Worm (Caenorhabditis elegans) whole organism, young adult: Measurements from ENCODE around the gene C18D11.3.
"Not testable (repeated sequence)": the region's sequence is repeated elsewhere in the genome, so short reads cannot be mapped to it uniquely, and the experiment has no call there.

ENCODE experiments used
- B0019.2 ChIP-seq: fragments of 200-800 bp; sonication (Bioruptor generic); conservative IDR thresholded peaks from 2 replicates; pipeline ENCODE4 v1.3.6; 2022; ENCODE audit warnings: missing genetic modification reagents, missing genetic modification characterization, missing compliant biosample characterization
- C06A6.2 ChIP-seq: fragments of 200-800 bp; sonication (Bioruptor generic); conservative IDR thresholded peaks from 2 replicates; pipeline ENCODE4 v1.3.6; 2022; ENCODE audit warnings: missing genetic modification characterization, missing compliant biosample characterization
- C17E4.6 ChIP-seq: fragments of 200-800 bp; sonication (Bioruptor generic); IDR thresholded peaks from 2 replicates; pipeline ENCODE4 v1.3.6; 2022; ENCODE audit warnings: missing genetic modification reagents, missing genetic modification characterization, missing compliant biosample characterization
- F10E7.11 ChIP-seq: sonication (generic microtip); optimal IDR thresholded peaks from 2 replicates; lab custom pipeline; 2017; ENCODE audit warnings: mild to moderate bottlenecking, missing genetic modification characterization, moderate library complexity, missing compliant biosample characterization
- F23B12.7 ChIP-seq: sonication (generic microtip); optimal IDR thresholded peaks from 2 replicates; lab custom pipeline; 2017; ENCODE audit warnings: missing genetic modification characterization, mild to moderate bottlenecking, missing compliant biosample characterization, antibody characterized with exemption, moderate library complexity; ENCODE audit not compliant: insufficient read depth
- F37B4.10 ChIP-seq: fragments of 200-800 bp; sonication (Bioruptor generic); IDR thresholded peaks from 2 replicates; pipeline ENCODE4 v1.3.6; 2022; ENCODE audit warnings: missing genetic modification characterization, missing compliant biosample characterization
- K12H6.12 ChIP-seq: fragments of 200-800 bp; sonication (Bioruptor generic); optimal IDR thresholded peaks from 2 replicates; lab custom pipeline; 2018; ENCODE audit warnings: mild to moderate bottlenecking, missing genetic modification characterization, missing compliant biosample characterization
- Y53G8AR.9 ChIP-seq: fragments of 200-800 bp; sonication (Bioruptor generic); conservative IDR thresholded peaks from 2 replicates; pipeline ENCODE4 v1.3.6; 2022; ENCODE audit warnings: missing genetic modification reagents, missing genetic modification characterization, missing compliant biosample characterization
- Y56A3A.18 ChIP-seq: fragments of 200-800 bp; sonication (Bioruptor generic); IDR thresholded peaks from 2 replicates; pipeline ENCODE4 v1.3.6; 2022; ENCODE audit warnings: missing genetic modification reagents, missing genetic modification characterization, missing compliant biosample characterization
- akir-1 ChIP-seq: fragments of 200-800 bp; sonication (Bioruptor generic); optimal IDR thresholded peaks from 2 replicates; lab custom pipeline; 2018; ENCODE audit warnings: mild to moderate bottlenecking, missing genetic modification characterization, moderate library complexity, missing compliant biosample characterization
- ama-1 ChIP-seq, 3 experiments: fragments of 150-350 bp in 1 of 3; sonication (generic microtip) in 2 of 3; optimal IDR thresholded peaks; 2 replicates each; lab custom pipeline; 2014 to 2018; ENCODE audit warnings: missing biosample characterization in 2 of 3, missing genetic modification characterization in 2 of 3, missing genetic modification reagents in 2 of 3
- athp-1 ChIP-seq: sonication (generic microtip); optimal IDR thresholded peaks from 2 replicates; lab custom pipeline; 2017; ENCODE audit warnings: mild to moderate bottlenecking, missing genetic modification characterization, missing compliant biosample characterization
- attf-5 ChIP-seq: fragments of 200-800 bp; sonication (Bioruptor generic); optimal IDR thresholded peaks from 2 replicates; lab custom pipeline; 2018; ENCODE audit warnings: mild to moderate bottlenecking, missing genetic modification characterization, missing compliant biosample characterization
- bed-1 ChIP-seq: fragments of 200-800 bp; sonication (Bioruptor generic); IDR thresholded peaks from 2 replicates; pipeline ENCODE4 v1.3.6; 2022; ENCODE audit warnings: missing genetic modification reagents, missing genetic modification characterization, missing compliant biosample characterization
- ceh-40 ChIP-seq: fragments of 200-800 bp; sonication (Bioruptor generic); IDR thresholded peaks from 2 replicates; pipeline ENCODE4 v1.3.6; 2022; ENCODE audit warnings: missing genetic modification characterization, missing compliant biosample characterization
- dox-1 ChIP-seq: fragments of 200-800 bp; sonication (Bioruptor generic); IDR thresholded peaks from 2 replicates; pipeline ENCODE4 v1.3.6; 2022; ENCODE audit warnings: missing genetic modification reagents, missing genetic modification characterization, missing compliant biosample characterization
- egrh-3 ChIP-seq: fragments of 200-800 bp; sonication (Bioruptor generic); IDR thresholded peaks from 2 replicates; pipeline ENCODE4 v1.3.6; 2022; ENCODE audit warnings: missing genetic modification reagents, missing genetic modification characterization, missing compliant biosample characterization
- ekl-4 ChIP-seq: fragments of 200-800 bp; sonication (Bioruptor generic); IDR thresholded peaks from 2 replicates; pipeline ENCODE4 v1.3.6; 2022; ENCODE audit warnings: missing genetic modification reagents, missing genetic modification characterization, missing compliant biosample characterization
- hsf-1 ChIP-seq: fragments of 200-800 bp; sonication (Bioruptor generic); IDR thresholded peaks from 2 replicates; pipeline ENCODE4 v1.3.6; 2022; ENCODE audit warnings: missing genetic modification reagents, missing genetic modification characterization, missing compliant biosample characterization
- lag-1 ChIP-seq: fragments of 200-800 bp; sonication (Bioruptor generic); IDR thresholded peaks from 2 replicates; pipeline ENCODE4 v1.3.6; 2022; ENCODE audit warnings: missing genetic modification reagents, missing genetic modification characterization, missing compliant biosample characterization
- let-526 ChIP-seq: fragments of 200-800 bp; sonication (Bioruptor generic); IDR thresholded peaks from 2 replicates; pipeline ENCODE4 v1.3.6; 2022; ENCODE audit warnings: missing genetic modification reagents, missing genetic modification characterization, missing compliant biosample characterization
- lin-40 ChIP-seq: sonication (generic microtip); optimal IDR thresholded peaks from 2 replicates; lab custom pipeline; 2016; ENCODE audit warnings: missing genetic modification characterization, mild to moderate bottlenecking, missing compliant biosample characterization, missing genotype, missing genetic modification reagents
- mxl-1 ChIP-seq: sonication (generic microtip); optimal IDR thresholded peaks from 2 replicates; lab custom pipeline; 2016; ENCODE audit warnings: missing genetic modification characterization, missing compliant biosample characterization
- nfya-1 ChIP-seq: sonication (generic microtip); optimal IDR thresholded peaks from 2 replicates; lab custom pipeline; 2017; ENCODE audit warnings: antibody characterized with exemption, missing compliant biosample characterization, missing genetic modification characterization, borderline replicate concordance; ENCODE audit not compliant: insufficient read depth
- nfya-2 ChIP-seq: fragments of 200-800 bp; sonication (Bioruptor generic); IDR thresholded peaks from 2 replicates; pipeline ENCODE4 v1.3.6; 2022; ENCODE audit warnings: missing genetic modification reagents, missing genetic modification characterization, missing compliant biosample characterization
- nhr-120 ChIP-seq: fragments of 200-800 bp; sonication (Bioruptor generic); IDR thresholded peaks from 2 replicates; pipeline ENCODE4 v1.3.6; 2022; ENCODE audit warnings: missing genetic modification characterization, missing compliant biosample characterization
- sea-2 ChIP-seq: fragments of 200-800 bp; sonication (Bioruptor generic); IDR thresholded peaks from 2 replicates; pipeline ENCODE4 v1.3.6; 2022; ENCODE audit warnings: missing genetic modification characterization, missing compliant biosample characterization
- sptf-2 ChIP-seq: fragments of 200-800 bp; sonication (Bioruptor generic); optimal IDR thresholded peaks from 2 replicates; lab custom pipeline; 2018; ENCODE audit warnings: mild to moderate bottlenecking, missing genetic modification characterization, missing compliant biosample characterization
- unc-62 ChIP-seq: fragments of 150-350 bp; optimal IDR thresholded peaks from 2 replicates; lab custom pipeline; 2014; ENCODE audit warnings: missing biosample characterization, missing genetic modification reagents, missing genetic modification characterization
- zfh-2 ChIP-seq: fragments of 200-800 bp; sonication (Bioruptor generic); conservative IDR thresholded peaks from 2 replicates; pipeline ENCODE4 v1.3.6; 2022; ENCODE audit warnings: missing genetic modification reagents, missing genetic modification characterization, missing compliant biosample characterization
- ztf-6 ChIP-seq: fragments of 200-800 bp; sonication (Bioruptor generic); IDR thresholded peaks from 2 replicates; pipeline ENCODE4 v1.3.6; 2022; ENCODE audit warnings: missing genetic modification reagents, missing genetic modification characterization, missing compliant biosample characterization

C18D11.3 gene

DNA sequence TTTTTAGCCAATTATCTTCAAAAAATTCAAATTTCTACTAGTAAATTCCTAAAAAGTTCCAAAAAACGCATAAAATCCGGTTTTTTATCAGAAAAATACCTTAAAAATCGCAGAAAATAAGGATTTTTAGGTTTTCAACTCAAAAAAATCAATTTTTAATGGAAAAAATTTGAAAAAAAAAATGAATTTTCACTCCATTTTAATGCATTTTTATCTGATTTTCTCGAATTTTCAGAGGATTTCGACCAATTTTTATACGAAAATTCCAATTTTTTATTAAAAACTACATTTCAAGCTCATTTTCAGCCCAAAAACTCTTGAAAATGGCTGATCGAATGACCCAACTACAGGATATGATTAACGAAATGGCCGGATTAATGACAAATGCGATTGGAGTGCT, 45.9 kb upstream of the C18D11.3 start, which contains the start of gene mdt-21:
Gene mdt-21 (plus strand): TSS at position 301 of the 400 bp plus-strand sequence.
- TF ChIP-seq F23B12.7 (tag; lab: Kevin White, UChicago) = no peak
- no peak for TF ChIP-seq hsf-1 (GFP tag; lab: Robert Waterston, UW)
- TF ChIP-seq bed-1 = no peak
- no peak for TF ChIP-seq nhr-120 (GFP tag; lab: Robert Waterston, UW)
- no peak for TF ChIP-seq dox-1 (GFP tag; lab: Robert Waterston, UW)
- no peak for TF ChIP-seq mxl-1
- no peak for TF ChIP-seq C06A6.2 (GFP tag; lab: Robert Waterston, UW)
- no peak for TF ChIP-seq egrh-3 (GFP tag; lab: Robert Waterston, UW)
- TF ChIP-seq, all 124 proteins: peak for 0

ce11 chrIII:11780183-11780664, 43.0 kb upstream of the C18D11.3 start, which contains the start of gene C24H11.5:
TSS of gene C24H11.5 (plus strand) at chrIII:11780233.
- TF ChIP-seq akir-1 (no peak), F37B4.10 (GFP tag; lab: Robert Waterston, UW) (no peak), F10E7.11 (no peak), sptf-2 (no peak), ceh-40 (GFP tag; lab: Robert Waterston, UW) (no peak), B0019.2 (GFP tag; lab: Robert Waterston, UW) (no peak), attf-5 (GFP tag; lab: Kevin White, UChicago) (no peak), sea-2 (GFP tag; lab: Robert Waterston, UW) (no peak), ama-1 (optimal IDR thresholded peaks at IDR 0.05; lab: Kevin White, UChicago) (no peak), ama-1 (GFP tag; optimal IDR thresholded peaks at IDR 0.05; lab: Kevin White, UChicago) (no peak), Y56A3A.18 (GFP tag; lab: Robert Waterston, UW) (no peak), C17E4.6 (no peak), nfya-1 (tag; lab: Kevin White, UChicago) (no peak), K12H6.12 (tag; lab: Kevin White, UChicago) (no peak), dox-1 (GFP tag; lab: Robert Waterston, UW) (no peak; the same call in 1 of the 2 replicates), ekl-4 (no peak), athp-1 (tag; lab: Kevin White, UChicago) (no peak), let-526 (GFP tag; lab: Robert Waterston, UW) (no peak), ztf-6 (GFP tag; lab: Robert Waterston, UW) (no peak), lin-40 (tag; lab: Kevin White, UChicago) (no peak)

DNA sequence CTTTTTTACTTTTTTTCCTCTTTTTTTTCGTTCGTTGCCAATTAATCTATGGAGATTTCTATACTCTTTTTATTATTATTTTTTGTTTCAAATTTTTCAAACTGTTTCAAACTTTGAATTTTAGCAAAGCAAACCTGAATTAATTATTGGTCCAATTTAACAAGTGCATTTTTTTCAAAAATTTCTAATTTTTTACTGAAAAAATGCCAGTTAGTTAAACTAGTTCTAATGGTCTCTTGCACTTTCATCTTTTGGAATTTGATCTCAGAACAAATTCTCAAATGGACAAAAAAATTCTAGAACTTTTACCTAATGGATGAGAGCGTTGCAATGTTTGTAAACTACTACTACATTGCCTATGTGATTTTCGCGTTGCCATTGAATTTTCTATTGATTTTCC, 41.4 kb upstream of the C18D11.3 start, which contains the start of gene srd-74:
Gene srd-74 (plus strand): TSS at position 301 of the 400 bp plus-strand sequence.
- TF ChIP-seq nfya-2 (GFP tag; lab: Robert Waterston, UW) = no peak
- TF ChIP-seq, all 124 proteins: peak for 0

ce11 chrIII:11785961-11786360, 37.3 kb upstream of the C18D11.3 start, which contains the start of gene tbx-38:
TSS of gene tbx-38 (minus strand) at chrIII:11786061.
- TF ChIP-seq Y53G8AR.9 (GFP tag; lab: Robert Waterston, UW) (no peak), zfh-2 (0 out of 2 replicates have a peak, but pooled peaks have one; percentile 36)

DNA sequence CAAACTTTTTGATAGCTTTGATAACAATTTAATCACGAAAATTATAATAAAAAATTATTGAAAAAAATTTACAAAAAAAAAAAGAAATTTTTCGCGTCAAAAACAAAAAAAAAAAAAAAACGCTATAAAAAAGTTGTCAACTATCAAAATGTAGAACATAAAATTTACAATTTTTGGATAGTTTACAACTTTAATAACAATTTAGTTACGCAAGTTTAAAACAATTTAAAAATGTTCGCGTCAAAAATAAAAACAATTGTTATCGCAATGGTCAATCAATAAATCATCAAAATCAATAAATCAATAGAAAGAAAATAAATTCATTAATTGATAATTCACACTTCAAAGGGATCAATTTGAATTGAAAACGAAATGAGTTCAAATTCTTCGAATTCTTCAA, 35.9 kb upstream of the C18D11.3 start, which contains the start of gene C24H11.1:
Gene C24H11.1 (plus strand): TSS at position 301 of the 400 bp plus-strand sequence.
- TF ChIP-seq lag-1 (GFP tag; lab: Robert Waterston, UW); unc-62 (GFP tag; lab: Kevin White, UChicago); F23B12.7 (tag; lab: Kevin White, UChicago): not testable (repeated sequence)
